Worm (Caenorhabditis elegans): Measurements from ENCODE around the gene ceh-10.

ce11 chrIII:5826895-5827437, 28.1 kb downstream of the ceh-10 start:
- no peak for TF ChIP-seq mep-1 (tag; optimal IDR thresholded peaks at IDR 0.05)
- TF ChIP-seq unc-39 (tag; optimal IDR thresholded peaks at IDR 0.05), result no peak

All from whole organism, mixed stage, embryonic.